Worm (Caenorhabditis elegans): ENCODE measurements around the gene ceh-32.

Gene ceh-32

ce11 chrV:11660566-11660965 lies 44.6 kb downstream of the ceh-32 start:
- no peak for TF ChIP-seq ama-1 (optimal IDR thresholded peaks at IDR 0.05)
- no peak for TF ChIP-seq ceh-13 (GFP tag; optimal IDR thresholded peaks at IDR 0.05)
- TF ChIP-seq ceh-36 (tag; optimal IDR thresholded peaks at IDR 0.05): peak; percentile 15

ce11 chrV:11656469-11656868 lies 48.7 kb downstream of the ceh-32 start:
- TF ChIP-seq tbx-11 (GFP tag; IDR thresholded peaks at IDR 0.05) (no peak), pes-1 (GFP tag; IDR thresholded peaks at IDR 0.05) (no peak), hmbx-1 (tag; optimal IDR thresholded peaks at IDR 0.05) (no peak), tbx-37 (GFP tag; conservative IDR thresholded peaks at IDR 0.05) (no peak), ceh-13 (GFP tag; optimal IDR thresholded peaks at IDR 0.05) (no peak), B0310.2 (tag; optimal IDR thresholded peaks at IDR 0.05) (no peak), ama-1 (optimal IDR thresholded peaks at IDR 0.05) (no peak), hmg-4 (GFP tag; optimal IDR thresholded peaks at IDR 0.05) (no peak), hnd-1 (tag; optimal IDR thresholded peaks at IDR 0.05) (no peak), flt-1 (GFP tag; IDR thresholded peaks at IDR 0.05) (no peak), aly-1 (tag; optimal IDR thresholded peaks at IDR 0.05) (no peak), tra-4 (tag; optimal IDR thresholded peaks at IDR 0.05) (no peak), ceh-36 (tag; optimal IDR thresholded peaks at IDR 0.05) (no peak), F13C5.2 (tag; optimal IDR thresholded peaks at IDR 0.05) (no peak)

- no peak for TF ChIP-seq ceh-36 (tag; optimal IDR thresholded peaks at IDR 0.05)
- TF ChIP-seq ceh-13 (GFP tag; optimal IDR thresholded peaks at IDR 0.05): no peak
- TF ChIP-seq ama-1 (optimal IDR thresholded peaks at IDR 0.05): no peak
- TF ChIP-seq sea-1 (GFP tag; conservative IDR thresholded peaks at IDR 0.05): no peak
- TF ChIP-seq tra-4 (tag; optimal IDR thresholded peaks at IDR 0.05): no peak
- no peak for TF ChIP-seq hmbx-1 (tag; optimal IDR thresholded peaks at IDR 0.05)
- no peak for TF ChIP-seq flt-1 (GFP tag; IDR thresholded peaks at IDR 0.05)
- no peak for TF ChIP-seq scrt-1 (GFP tag; IDR thresholded peaks at IDR 0.05)
- no peak for TF ChIP-seq F13C5.2 (tag; optimal IDR thresholded peaks at IDR 0.05)
- TF ChIP-seq tbx-11 (GFP tag; IDR thresholded peaks at IDR 0.05): no peak
- no peak for TF ChIP-seq tbx-37 (GFP tag; conservative IDR thresholded peaks at IDR 0.05)
- no peak for TF ChIP-seq aly-1 (tag; optimal IDR thresholded peaks at IDR 0.05)
- no peak for TF ChIP-seq hnd-1 (tag; optimal IDR thresholded peaks at IDR 0.05)
Measured at ce11 chrV:11653095-11653494, 52.1 kb downstream of the ceh-32 start.
